Fruit fly (Drosophila melanogaster) whole organism, embryonic: ENCODE results near the gene CG13137.

ENCODE experiments used
- Antp ChIP-seq: fragments of 200-800 bp; sonication (Bioruptor generic); optimal IDR thresholded peaks from 3 replicates; lab custom pipeline; 2016; ENCODE audit warnings: missing biosample characterization, missing genetic modification characterization
- Asciz ChIP-seq: fragments of 200-800 bp; sonication (Bioruptor generic); optimal IDR thresholded peaks from 2 replicates; lab custom pipeline; 2017; ENCODE audit warnings: missing biosample characterization, mild to moderate bottlenecking, missing genetic modification characterization, missing genetic modification reagents
- CG10209 ChIP-seq: fragments of 200-800 bp; sonication (Bioruptor generic); optimal IDR thresholded peaks from 3 replicates; lab custom pipeline; 2017; ENCODE audit warnings: missing biosample characterization, mild to moderate bottlenecking, missing genetic modification characterization, missing genetic modification reagents
- CG1024 ChIP-seq: fragments of 200-800 bp; sonication (Bioruptor generic); IDR thresholded peaks from 2 replicates; pipeline ENCODE4 v1.3.6; 2022; ENCODE audit warnings: missing biosample characterization, missing genetic modification characterization
- CG11696 ChIP-seq: fragments of 200-800 bp; sonication (Bioruptor generic); IDR thresholded peaks from 2 replicates; pipeline ENCODE4 v1.3.6; 2022; ENCODE audit warnings: missing biosample characterization, missing genetic modification characterization
- CG12219 ChIP-seq: fragments of 200-800 bp; sonication (Bioruptor generic); optimal IDR thresholded peaks from 3 replicates; lab custom pipeline; 2018; ENCODE audit warnings: missing biosample characterization, mild to moderate bottlenecking, missing genetic modification characterization
- CG12659 ChIP-seq: fragments of 200-800 bp; sonication (Bioruptor generic); optimal IDR thresholded peaks from 3 replicates; lab custom pipeline; 2017; ENCODE audit warnings: mild to moderate bottlenecking, missing biosample characterization, missing genetic modification reagents, missing genetic modification characterization
- CG13287 ChIP-seq: fragments of 200-800 bp; sonication (Bioruptor generic); IDR thresholded peaks from 2 replicates; pipeline ENCODE4 v1.3.6; 2022; ENCODE audit warnings: missing biosample characterization, missing genetic modification characterization; ENCODE audit not compliant: partially characterized antibody
- CG16779 ChIP-seq: fragments of 200-800 bp; sonication (Bioruptor generic); IDR thresholded peaks from 2 replicates; pipeline ENCODE4 v1.3.6; 2022; ENCODE audit warnings: missing biosample characterization, missing genetic modification characterization
- CG16813 ChIP-seq: fragments of 200-800 bp; sonication (Bioruptor generic); IDR thresholded peaks from 3 replicates; pipeline ENCODE4 v1.3.6; 2022; ENCODE audit warnings: missing biosample characterization, missing genetic modification characterization; ENCODE audit not compliant: partially characterized antibody
- CG17186 ChIP-seq: fragments of 200-800 bp; sonication (Bioruptor generic); optimal IDR thresholded peaks from 3 replicates; lab custom pipeline; 2017; ENCODE audit warnings: missing biosample characterization, missing genetic modification reagents, missing genetic modification characterization
- CG17359 ChIP-seq: fragments of 200-800 bp; sonication (Bioruptor generic); optimal IDR thresholded peaks from 3 replicates; lab custom pipeline; 2018; ENCODE audit warnings: missing biosample characterization, mild to moderate bottlenecking, missing genetic modification characterization, moderate library complexity
- CG17361 ChIP-seq: fragments of 200-800 bp; sonication (Bioruptor generic); IDR thresholded peaks from 3 replicates; pipeline ENCODE4 v1.3.6; 2022; ENCODE audit warnings: missing biosample characterization, missing genetic modification characterization
- CG17385 ChIP-seq: fragments of 200-800 bp; sonication (Bioruptor generic); optimal IDR thresholded peaks from 3 replicates; lab custom pipeline; 2018; ENCODE audit warnings: missing biosample characterization, mild to moderate bottlenecking, missing genetic modification characterization
- CG17829 ChIP-seq: fragments of 200-800 bp; optimal IDR thresholded peaks from 2 replicates; lab custom pipeline; 2019; ENCODE audit warnings: missing biosample characterization, mild to moderate bottlenecking, missing genetic modification characterization, moderate library complexity
- CG2120 ChIP-seq: fragments of 200-800 bp; sonication (Bioruptor generic); optimal IDR thresholded peaks from 3 replicates; lab custom pipeline; 2016; ENCODE audit warnings: missing biosample characterization, missing genetic modification characterization
- CG2202 ChIP-seq: fragments of 200-800 bp; sonication (Bioruptor generic); optimal IDR thresholded peaks from 2 replicates; lab custom pipeline; 2018; ENCODE audit warnings: missing biosample characterization, mild to moderate bottlenecking, missing genetic modification characterization
- CG33213 ChIP-seq: fragments of 200-800 bp; sonication (Bioruptor generic); optimal IDR thresholded peaks from 3 replicates; lab custom pipeline; 2016; ENCODE audit warnings: missing biosample characterization, missing genetic modification characterization
- CG5180 ChIP-seq: fragments of 200-800 bp; sonication (Bioruptor generic); optimal IDR thresholded peaks from 3 replicates; lab custom pipeline; 2017; ENCODE audit warnings: missing biosample characterization, missing genetic modification characterization, mild to moderate bottlenecking, moderate library complexity, missing genetic modification reagents
- CG6254 ChIP-seq: fragments of 200-800 bp; sonication (Bioruptor generic); optimal IDR thresholded peaks from 3 replicates; lab custom pipeline; 2017; ENCODE audit warnings: mild to moderate bottlenecking, missing biosample characterization, missing genetic modification reagents, missing genetic modification characterization
- CG6791 ChIP-seq: fragments of 200-800 bp; sonication (Bioruptor generic); IDR thresholded peaks from 3 replicates; pipeline ENCODE4 v1.3.6; 2022; ENCODE audit warnings: missing biosample characterization, missing genetic modification characterization; ENCODE audit not compliant: partially characterized antibody
- CG8924 ChIP-seq: fragments of 200-800 bp; optimal IDR thresholded peaks from 3 replicates; lab custom pipeline; 2019; ENCODE audit warnings: missing biosample characterization, mild to moderate bottlenecking, missing genetic modification characterization, moderate library complexity
- CG9876 ChIP-seq: fragments of 200-800 bp; sonication (Bioruptor generic); optimal IDR thresholded peaks from 2 replicates; lab custom pipeline; 2016; ENCODE audit warnings: missing biosample characterization, missing genetic modification characterization
- CHES-1-like ChIP-seq: fragments of 200-800 bp; sonication (Bioruptor generic); optimal IDR thresholded peaks from 2 replicates; lab custom pipeline; 2016; ENCODE audit warnings: missing biosample characterization, missing genetic modification characterization
- Dfd ChIP-seq, 2 experiments: fragments of >200 bp; optimal IDR thresholded peaks; 2 replicates each; lab custom pipeline; 2017; ENCODE audit warnings: missing biosample characterization in 2 of 2, missing genetic modification characterization in 2 of 2
- Dll ChIP-seq: fragments of 200-800 bp; sonication (Bioruptor generic); IDR thresholded peaks from 4 replicates; pipeline ENCODE4 v1.3.6; 2022; ENCODE audit warnings: missing biosample characterization, missing genetic modification characterization; ENCODE audit not compliant: partially characterized antibody
- Fer2 ChIP-seq: fragments of 200-800 bp; sonication (Bioruptor generic); optimal IDR thresholded peaks from 2 replicates; lab custom pipeline; 2018; ENCODE audit warnings: missing biosample characterization, mild to moderate bottlenecking, missing genetic modification characterization, moderate library complexity
- HLH4C ChIP-seq: fragments of 200-800 bp; sonication (Bioruptor generic); IDR thresholded peaks from 3 replicates; pipeline ENCODE4 v1.3.6; 2022; ENCODE audit warnings: missing biosample characterization, missing genetic modification characterization; ENCODE audit not compliant: partially characterized antibody
- Hmr ChIP-seq: fragments of 200-800 bp; sonication (Bioruptor generic); optimal IDR thresholded peaks from 3 replicates; lab custom pipeline; 2017; ENCODE audit warnings: mild to moderate bottlenecking, missing biosample characterization, missing genetic modification reagents, missing genetic modification characterization
- Jarid2 ChIP-seq: fragments of 200-800 bp; sonication (Bioruptor generic); optimal IDR thresholded peaks from 3 replicates; lab custom pipeline; 2017; ENCODE audit warnings: mild to moderate bottlenecking, missing biosample characterization, missing genetic modification reagents, missing genetic modification characterization
- MTF-1 ChIP-seq: fragments of 200-800 bp; sonication (Bioruptor generic); optimal IDR thresholded peaks from 2 replicates; lab custom pipeline; 2018; ENCODE audit warnings: missing biosample characterization, mild to moderate bottlenecking, missing genetic modification characterization, borderline replicate concordance
- Mad ChIP-seq: fragments of 200-800 bp; sonication (Bioruptor generic); optimal IDR thresholded peaks from 2 replicates; lab custom pipeline; 2016; ENCODE audit warnings: missing biosample characterization, missing genetic modification characterization
- Nf-YC ChIP-seq: fragments of 200-800 bp; optimal IDR thresholded peaks from 3 replicates; lab custom pipeline; 2019; ENCODE audit warnings: missing biosample characterization, mild to moderate bottlenecking, missing genetic modification characterization, moderate library complexity
- Taf1 ChIP-seq: fragments of 200-800 bp; sonication (Bioruptor generic); IDR thresholded peaks from 2 replicates; pipeline ENCODE4 v1.3.6; 2022; ENCODE audit warnings: missing biosample characterization, missing genetic modification characterization
- amos ChIP-seq: fragments of 200-800 bp; sonication (Bioruptor generic); IDR thresholded peaks from 2 replicates; pipeline ENCODE4 v1.3.6; 2022; ENCODE audit warnings: missing biosample characterization, missing genetic modification characterization; ENCODE audit not compliant: partially characterized antibody
- ara ChIP-seq: fragments of 200-800 bp; sonication (Bioruptor generic); IDR thresholded peaks from 2 replicates; pipeline ENCODE4 v1.3.6; 2022; ENCODE audit warnings: missing biosample characterization, missing genetic modification characterization
- chm ChIP-seq: fragments of 200-800 bp; sonication (Bioruptor generic); IDR thresholded peaks from 2 replicates; pipeline ENCODE4 v1.3.6; 2022; ENCODE audit warnings: missing biosample characterization, missing genetic modification characterization
- crol ChIP-seq: fragments of 200-800 bp; sonication (Bioruptor generic); IDR thresholded peaks from 2 replicates; pipeline ENCODE4 v1.3.6; 2022; ENCODE audit warnings: missing biosample characterization, missing genetic modification characterization
- exex ChIP-seq: fragments of 200-800 bp; sonication (Bioruptor generic); optimal IDR thresholded peaks from 4 replicates; lab custom pipeline; 2018; ENCODE audit warnings: missing biosample characterization, mild to moderate bottlenecking, missing genetic modification characterization, moderate library complexity
- fd96Cb ChIP-seq: fragments of 200-800 bp; sonication (Bioruptor generic); optimal IDR thresholded peaks from 2 replicates; lab custom pipeline; 2018; ENCODE audit warnings: missing biosample characterization, mild to moderate bottlenecking, missing genetic modification characterization, moderate library complexity
- inv ChIP-seq: fragments of 200-800 bp; sonication (Bioruptor generic); IDR thresholded peaks from 2 replicates; pipeline ENCODE4 v1.3.6; 2022; ENCODE audit warnings: missing biosample characterization, missing genetic modification characterization; ENCODE audit not compliant: partially characterized antibody
- lilli ChIP-seq: fragments of 200-800 bp; sonication (Bioruptor generic); optimal IDR thresholded peaks from 3 replicates; lab custom pipeline; 2016; ENCODE audit warnings: missing biosample characterization, missing genetic modification characterization
- pros ChIP-seq: fragments of 200-800 bp; sonication (Bioruptor generic); optimal IDR thresholded peaks from 3 replicates; lab custom pipeline; 2019; ENCODE audit warnings: missing biosample characterization, mild to moderate bottlenecking, missing genetic modification characterization, moderate library complexity
- psq ChIP-seq: fragments of 200-800 bp; sonication (Bioruptor generic); optimal IDR thresholded peaks from 2 replicates; lab custom pipeline; 2017; ENCODE audit warnings: missing biosample characterization, missing genetic modification characterization
- ro ChIP-seq: fragments of 200-800 bp; sonication (Bioruptor generic); IDR thresholded peaks from 2 replicates; pipeline ENCODE4 v1.3.6; 2022; ENCODE audit warnings: missing biosample characterization, missing genetic modification characterization
- sens ChIP-seq: fragments of 200-800 bp; sonication (Bioruptor generic); peaks from one replicate; lab custom pipeline; 2016; ENCODE audit warnings: missing biosample characterization, missing genetic modification characterization
- wdn ChIP-seq: fragments of 200-800 bp; sonication (Bioruptor generic); IDR thresholded peaks from 2 replicates; pipeline ENCODE4 v1.3.6; 2022; ENCODE audit warnings: missing biosample characterization, missing genetic modification characterization

The CG13137 gene

DNA sequence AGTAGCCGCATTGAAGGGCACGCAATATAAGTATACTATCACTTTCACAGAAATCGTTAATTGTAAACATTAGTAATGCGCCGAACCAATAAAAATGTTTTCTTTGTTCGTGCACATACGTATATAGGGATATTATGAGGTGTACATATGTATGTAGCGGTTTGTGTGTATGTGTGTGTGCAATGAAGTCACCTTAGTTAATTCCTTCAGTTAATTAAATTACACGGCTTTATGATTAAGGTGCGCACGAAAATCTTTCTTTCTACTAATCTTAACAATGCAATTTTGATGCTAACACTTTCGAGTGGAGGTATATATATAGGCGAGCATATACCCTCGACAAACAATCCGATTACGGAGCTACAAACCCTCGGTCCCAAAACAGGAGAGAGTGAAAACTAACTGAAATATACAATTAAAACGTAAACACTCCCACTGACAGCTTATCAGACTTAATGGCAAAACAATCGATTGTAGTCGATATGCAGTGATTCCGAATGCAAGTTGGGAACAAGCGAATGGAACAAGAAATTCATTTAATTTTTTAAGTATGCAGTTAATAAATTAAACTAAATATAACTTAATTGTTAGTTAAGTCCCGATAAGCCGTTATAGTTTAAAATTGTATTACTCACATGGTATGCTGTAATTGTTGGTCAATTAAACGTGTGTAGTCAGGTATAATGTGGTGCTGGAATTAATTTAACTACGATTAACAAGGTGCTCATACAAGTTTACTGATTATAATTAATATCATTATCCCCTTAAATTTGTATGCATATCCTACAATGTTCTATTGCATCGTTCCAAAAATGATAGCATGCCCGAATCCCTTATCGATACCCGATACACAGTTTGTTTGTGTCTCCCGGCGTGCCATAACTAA, 48.2 kb downstream of the CG13137 start, which contains the start of the genes Npc1a and Prosalpha6 (continued):
- TF ChIP-seq MTF-1 (GFP tag; lab: Kevin White, UChicago): no peak
- TF ChIP-seq fd96Cb (tag; lab: Kevin White, UChicago): peak; percentile 1
- no peak for TF ChIP-seq ara (GFP tag; lab: Robert Waterston, UW)
- no peak for TF ChIP-seq Antp (GFP tag; lab: Kevin White, UChicago)
- peak; percentile 12 for TF ChIP-seq CG17186 (GFP tag; lab: Kevin White, UChicago)
- no peak for TF ChIP-seq ro (GFP tag; lab: Robert Waterston, UW)
- TF ChIP-seq wdn: no peak
- TF ChIP-seq CG10209: no peak
- no peak for TF ChIP-seq psq (GFP tag; lab: Kevin White, UChicago)
- TF ChIP-seq CG16813 (GFP tag; lab: Robert Waterston, UW): peak; percentile 71; the same call in 2 of the 3 replicates
- 0 out of 2 replicates have a peak, but pooled peaks have one; percentile 10 for TF ChIP-seq chm
- TF ChIP-seq Fer2: no peak
- TF ChIP-seq Hmr (GFP tag; lab: Kevin White, UChicago): no peak
- peak; percentile 20 for TF ChIP-seq CG17385
- TF ChIP-seq CG6791 (GFP tag; lab: Robert Waterston, UW): peak; percentile 56; the same call in 2 of the 3 replicates
- peak; percentile 21 for TF ChIP-seq CG5180
- no peak for TF ChIP-seq CG16779 (GFP tag; lab: Robert Waterston, UW)
- peak; percentile 70 for TF ChIP-seq CG1024 (GFP tag; lab: Robert Waterston, UW)
- TF ChIP-seq CG2202 (tag; lab: Kevin White, UChicago): no peak
- TF ChIP-seq Asciz (GFP tag; lab: Kevin White, UChicago): no peak
- peak; percentile 78; the same call in 1 of the 2 replicates for TF ChIP-seq amos (GFP tag; lab: Robert Waterston, UW)
- peak; percentile 66; the same call in 2 of the 3 replicates for TF ChIP-seq HLH4C (GFP tag; lab: Robert Waterston, UW)
- no peak for TF ChIP-seq CG11696 (GFP tag; lab: Robert Waterston, UW)
- peak; percentile 66; the same call in 1 of the 2 replicates for TF ChIP-seq inv (GFP tag; lab: Robert Waterston, UW)
- TF ChIP-seq CG8924 (tag; lab: Kevin White, UChicago): peak; percentile 47
- TF ChIP-seq CG17359: no peak
- TF ChIP-seq CG12659 (GFP tag; lab: Kevin White, UChicago): peak; percentile 63
- TF ChIP-seq Jarid2 (GFP tag; lab: Kevin White, UChicago): no peak
- TF ChIP-seq CG2120 (GFP tag; lab: Kevin White, UChicago): peak; percentile 36
- no peak for TF ChIP-seq Taf1 (GFP tag; lab: Robert Waterston, UW)
- TF ChIP-seq CG12219 (GFP tag; lab: Kevin White, UChicago): no peak
- TF ChIP-seq CG33213 (GFP tag; lab: Kevin White, UChicago): no peak
- TF ChIP-seq sens (GFP tag; lab: Kevin White, UChicago): peak; percentile 77
- TF ChIP-seq Mad (GFP tag; lab: Kevin White, UChicago): peak; percentile 30
- no peak for TF ChIP-seq crol (GFP tag; lab: Robert Waterston, UW)
- peak; percentile 31 for TF ChIP-seq exex (tag; lab: Kevin White, UChicago)
- no peak for TF ChIP-seq Dfd (GFP tag; optimal IDR thresholded peaks at IDR 0.05; lab: Kevin White, UChicago)
- TF ChIP-seq CHES-1-like: no peak
- TF ChIP-seq lilli (GFP tag; lab: Kevin White, UChicago): peak; percentile 28
- TF ChIP-seq pros (GFP tag; lab: Kevin White, UChicago): no peak
- peak; percentile 30 for TF ChIP-seq Nf-YC (tag; lab: Kevin White, UChicago)
- TF ChIP-seq CG9876 (GFP tag; lab: Kevin White, UChicago): no peak
- TF ChIP-seq CG17829 (tag; lab: Kevin White, UChicago): peak; percentile 31
- peak; percentile 62 for TF ChIP-seq CG13287 (GFP tag; lab: Robert Waterston, UW)
- TF ChIP-seq CG6254 (GFP tag; lab: Kevin White, UChicago): peak; percentile 53
- peak; percentile 66; the same call in 2 of the 4 replicates for TF ChIP-seq Dll (GFP tag; lab: Robert Waterston, UW)
- TF ChIP-seq CG17361 (GFP tag; lab: Robert Waterston, UW): peak; percentile 68; the same call in 1 of the 3 replicates
